Worm (Caenorhabditis elegans) whole organism, late embryonic: ENCODE data around the gene cyp-33C9.
"Not testable (repeated sequence)": the region's sequence is repeated elsewhere in the genome, so short reads cannot be mapped to it uniquely, and the experiment has no call there.

Experiments
- F13H6.1 ChIP-seq: sonication (generic microtip); optimal IDR thresholded peaks from 2 replicates; lab custom pipeline; 2016; ENCODE audit warnings: missing genetic modification characterization, missing compliant biosample characterization
- K02D7.2 ChIP-seq: sonication (generic microtip); optimal IDR thresholded peaks from 2 replicates; lab custom pipeline; 2017; ENCODE audit warnings: mild to moderate bottlenecking, missing genetic modification characterization, missing compliant biosample characterization
- K09A11.1 ChIP-seq: sonication (generic microtip); optimal IDR thresholded peaks from 2 replicates; lab custom pipeline; 2017; ENCODE audit warnings: antibody characterized with exemption, mild to moderate bottlenecking, missing genetic modification characterization, missing compliant biosample characterization; ENCODE audit not compliant: insufficient read depth
- T23F11.4 ChIP-seq: fragments of 200-800 bp; sonication (Bioruptor generic); optimal IDR thresholded peaks from 2 replicates; lab custom pipeline; 2018; ENCODE audit warnings: mild to moderate bottlenecking, missing genetic modification characterization, missing compliant biosample characterization
- Y22D7AL.16 ChIP-seq: sonication (generic microtip); optimal IDR thresholded peaks from 2 replicates; lab custom pipeline; 2016; ENCODE audit warnings: missing genetic modification characterization, missing compliant biosample characterization
- ahr-1 ChIP-seq: sonication (generic microtip); optimal IDR thresholded peaks from 2 replicates; lab custom pipeline; 2016; ENCODE audit warnings: missing genetic modification characterization, missing compliant biosample characterization
- ama-1 ChIP-seq: fragments of 150-350 bp; optimal IDR thresholded peaks from 2 replicates; lab custom pipeline; 2014
- ceh-24 ChIP-seq: sonication (generic microtip); optimal IDR thresholded peaks from 2 replicates; lab custom pipeline; 2016; ENCODE audit warnings: mild to moderate bottlenecking, missing genetic modification characterization, missing compliant biosample characterization
- ceh-30 ChIP-seq: fragments of 150-350 bp; optimal IDR thresholded peaks from 2 replicates; lab custom pipeline; 2014; ENCODE audit warnings: missing biosample characterization, missing genetic modification characterization
- ceh-31 ChIP-seq: sonication (generic microtip); optimal IDR thresholded peaks from 2 replicates; lab custom pipeline; 2016; ENCODE audit warnings: missing genetic modification characterization, missing compliant biosample characterization
- ceh-34 ChIP-seq: sonication (generic microtip); optimal IDR thresholded peaks from 2 replicates; lab custom pipeline; 2016; ENCODE audit warnings: mild to moderate bottlenecking, missing genetic modification characterization, missing compliant biosample characterization
- ceh-45 ChIP-seq: fragments of 200-800 bp; sonication (Bioruptor generic); IDR thresholded peaks from 2 replicates; pipeline ENCODE4 v1.3.6; 2022; ENCODE audit warnings: missing genetic modification reagents, missing genetic modification characterization, missing compliant biosample characterization
- ceh-48 ChIP-seq: sonication (generic microtip); optimal IDR thresholded peaks from 2 replicates; lab custom pipeline; 2016; ENCODE audit warnings: missing genetic modification characterization, inconsistent platforms, missing compliant biosample characterization
- ceh-6 ChIP-seq: fragments of 200-800 bp; sonication (Bioruptor generic); optimal IDR thresholded peaks from 2 replicates; lab custom pipeline; 2018; ENCODE audit warnings: mild to moderate bottlenecking, missing genetic modification characterization, missing compliant biosample characterization
- ceh-9 ChIP-seq: sonication (generic microtip); optimal IDR thresholded peaks from 2 replicates; lab custom pipeline; 2016; ENCODE audit warnings: mild to moderate bottlenecking, missing genetic modification characterization, inconsistent platforms, missing compliant biosample characterization
- che-1 ChIP-seq: sonication (generic microtip); optimal IDR thresholded peaks from 2 replicates; lab custom pipeline; 2016; ENCODE audit warnings: mild to moderate bottlenecking, missing genetic modification characterization, missing compliant biosample characterization
- elt-2 ChIP-seq: sonication (generic microtip); optimal IDR thresholded peaks from 2 replicates; lab custom pipeline; 2016; ENCODE audit warnings: missing genetic modification reagents, missing genetic modification characterization, missing compliant biosample characterization
- elt-4 ChIP-seq: sonication (generic microtip); optimal IDR thresholded peaks from 2 replicates; lab custom pipeline; 2016; ENCODE audit warnings: missing genetic modification characterization, missing compliant biosample characterization
- fax-1 ChIP-seq: sonication (generic microtip); optimal IDR thresholded peaks from 2 replicates; lab custom pipeline; 2016; ENCODE audit warnings: missing genotype, missing genetic modification characterization, missing compliant biosample characterization
- fkh-10 ChIP-seq: fragments of 150-350 bp; optimal IDR thresholded peaks from 2 replicates; lab custom pipeline; 2014; ENCODE audit warnings: missing biosample characterization, missing genetic modification reagents, missing genetic modification characterization
- hlh-13 ChIP-seq: fragments of 200-800 bp; sonication (Bioruptor generic); optimal IDR thresholded peaks from 2 replicates; lab custom pipeline; 2018; ENCODE audit warnings: mild to moderate bottlenecking, missing genetic modification characterization, missing compliant biosample characterization
- hlh-15 ChIP-seq: sonication (generic microtip); optimal IDR thresholded peaks from 2 replicates; lab custom pipeline; 2016; ENCODE audit warnings: missing genetic modification characterization, missing compliant biosample characterization
- hlh-6 ChIP-seq: sonication (generic microtip); optimal IDR thresholded peaks from 2 replicates; lab custom pipeline; 2016; ENCODE audit warnings: missing genotype, missing genetic modification characterization, missing compliant biosample characterization
- hlh-8 ChIP-seq: sonication (generic microtip); optimal IDR thresholded peaks from 2 replicates; lab custom pipeline; 2016; ENCODE audit warnings: missing genotype, missing genetic modification characterization, missing compliant biosample characterization
- lin-11 ChIP-seq: fragments of 200-800 bp; sonication (Bioruptor generic); optimal IDR thresholded peaks from 2 replicates; lab custom pipeline; 2018; ENCODE audit warnings: mild to moderate bottlenecking, missing genetic modification characterization, missing compliant biosample characterization
- madf-2 ChIP-seq: sonication (generic microtip); optimal IDR thresholded peaks from 2 replicates; lab custom pipeline; 2017; ENCODE audit warnings: missing genetic modification characterization, missing compliant biosample characterization
- nhr-11 ChIP-seq: fragments of 150-350 bp; optimal IDR thresholded peaks from 2 replicates; lab custom pipeline; 2014; ENCODE audit warnings: missing biosample characterization, missing genetic modification characterization
- odd-2 ChIP-seq: sonication (generic microtip); optimal IDR thresholded peaks from 2 replicates; lab custom pipeline; 2017; ENCODE audit warnings: antibody characterized with exemption, mild to moderate bottlenecking, missing genetic modification characterization, missing compliant biosample characterization
- pat-9 ChIP-seq: fragments of 200-800 bp; sonication (Bioruptor generic); optimal IDR thresholded peaks from 2 replicates; lab custom pipeline; 2018; ENCODE audit warnings: mild to moderate bottlenecking, missing genetic modification characterization, moderate library complexity, missing compliant biosample characterization
- pax-1 ChIP-seq: fragments of 150-350 bp; optimal IDR thresholded peaks from 2 replicates; lab custom pipeline; 2014; ENCODE audit warnings: missing biosample characterization, missing genetic modification characterization
- pha-2 ChIP-seq: sonication (generic microtip); optimal IDR thresholded peaks from 2 replicates; lab custom pipeline; 2017; ENCODE audit warnings: mild to moderate bottlenecking, missing genetic modification characterization, missing compliant biosample characterization
- pha-4 ChIP-seq: fragments of 150-350 bp; optimal IDR thresholded peaks from 2 replicates; lab custom pipeline; 2018; ENCODE audit warnings: missing biosample characterization, missing genetic modification reagents, missing genetic modification characterization
- pros-1 ChIP-seq: fragments of 150-350 bp; optimal IDR thresholded peaks from 2 replicates; lab custom pipeline; 2014; ENCODE audit warnings: missing biosample characterization, missing genetic modification reagents, missing genetic modification characterization
- ref-2 ChIP-seq: sonication (generic microtip); optimal IDR thresholded peaks from 2 replicates; lab custom pipeline; 2016; ENCODE audit warnings: missing genetic modification characterization, missing compliant biosample characterization
- rnt-1 ChIP-seq: sonication (generic microtip); optimal IDR thresholded peaks from 2 replicates; lab custom pipeline; 2016; ENCODE audit warnings: missing genetic modification characterization, missing compliant biosample characterization
- sdc-2 ChIP-seq: sonication (generic microtip); optimal IDR thresholded peaks from 2 replicates; lab custom pipeline; 2016; ENCODE audit warnings: missing genotype, missing genetic modification characterization, missing compliant biosample characterization
- sox-2 ChIP-seq: fragments of 200-800 bp; sonication (Bioruptor generic); IDR thresholded peaks from 2 replicates; pipeline ENCODE4 v1.3.6; 2022; ENCODE audit warnings: missing genetic modification reagents, missing genetic modification characterization, missing compliant biosample characterization
- syd-9 ChIP-seq: sonication (generic microtip); optimal IDR thresholded peaks from 2 replicates; lab custom pipeline; 2016; ENCODE audit warnings: mild to moderate bottlenecking, missing genetic modification characterization, moderate library complexity, missing compliant biosample characterization
- tbx-7 ChIP-seq: sonication (generic microtip); optimal IDR thresholded peaks from 2 replicates; lab custom pipeline; 2016; ENCODE audit warnings: missing genotype, missing genetic modification characterization, missing compliant biosample characterization
- ttx-3 ChIP-seq: sonication (generic microtip); optimal IDR thresholded peaks from 2 replicates; lab custom pipeline; 2016; ENCODE audit warnings: missing genetic modification reagents, missing genetic modification characterization, missing compliant biosample characterization
- unc-55 ChIP-seq: sonication (generic microtip); optimal IDR thresholded peaks from 2 replicates; lab custom pipeline; 2017; ENCODE audit warnings: missing biosample characterization, missing genetic modification reagents, missing genetic modification characterization

Gene cyp-33C9

DNA sequence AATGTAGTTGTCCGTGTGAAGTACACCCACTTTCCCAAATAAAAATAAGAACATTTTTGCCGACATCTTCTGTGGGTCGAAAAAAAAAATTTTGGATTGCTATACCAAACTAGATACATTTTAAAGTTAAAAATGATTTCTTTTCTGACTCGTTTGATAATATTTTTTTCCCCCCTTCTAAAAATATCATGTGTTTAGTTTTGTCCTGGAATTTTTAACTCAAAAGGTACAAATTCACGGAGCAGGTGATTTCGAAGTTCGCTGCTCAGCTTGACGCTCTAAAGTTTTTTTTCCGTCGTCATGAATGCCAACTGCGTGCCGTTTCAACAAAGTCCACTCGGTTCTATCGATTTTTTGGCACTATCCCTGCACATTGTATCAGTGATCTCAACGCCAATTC, 28.4 kb downstream of the cyp-33C9 start, which contains the start of gene srh-185:
Gene srh-185, plus strand, starts transcription at position 301 of the 400 bp plus-strand sequence.
- TF ChIP-seq pat-9 (tag; lab: Kevin White, UChicago) (no peak), ceh-9 (tag; lab: Kevin White, UChicago) (no peak), ahr-1 (tag; lab: Kevin White, UChicago) (no peak), syd-9 (tag; lab: Kevin White, UChicago) (no peak), rnt-1 (tag; lab: Kevin White, UChicago) (no peak), lin-11 (tag; lab: Kevin White, UChicago) (no peak), ceh-45 (GFP tag; lab: Robert Waterston, UW) (no peak), ref-2 (no peak), F13H6.1 (tag; lab: Kevin White, UChicago) (no peak), ceh-6 (GFP tag; lab: Kevin White, UChicago) (no peak), pha-4 (tag; lab: Kevin White, UChicago) (no peak), ceh-31 (no peak), hlh-13 (GFP tag; lab: Kevin White, UChicago) (no peak), unc-55 (GFP tag; lab: Kevin White, UChicago) (no peak)

DNA sequence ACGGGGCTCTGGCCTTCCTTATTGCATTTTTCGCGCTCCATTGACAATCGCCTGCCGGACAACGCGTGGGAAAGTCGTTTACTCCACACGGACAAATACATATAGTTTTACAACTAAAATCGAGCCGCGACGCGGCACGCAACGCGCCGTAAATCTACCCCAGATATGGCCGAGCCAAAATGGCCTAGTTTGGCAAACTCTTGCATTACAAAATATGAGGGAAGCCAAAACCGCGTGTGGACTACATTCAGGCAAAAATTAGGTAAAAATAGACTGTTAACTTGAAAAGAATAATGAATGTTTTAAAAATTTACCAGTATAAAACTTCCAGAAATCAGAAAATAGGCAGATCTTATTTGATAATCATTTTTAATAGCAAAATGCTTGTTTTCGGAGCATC, 29.9 kb downstream of the cyp-33C9 start, which contains the start of gene srt-16:
Gene srt-16, minus strand, starts transcription at position 101 of the 400 bp plus-strand sequence.
- TF ChIP-seq ceh-34 (tag; lab: Kevin White, UChicago); ceh-45 (GFP tag; lab: Robert Waterston, UW); K02D7.2 (tag; lab: Kevin White, UChicago): not testable (repeated sequence)
- TF ChIP-seq, all 69 proteins: peak for 0; not testable (repeated sequence) for 69

DNA sequence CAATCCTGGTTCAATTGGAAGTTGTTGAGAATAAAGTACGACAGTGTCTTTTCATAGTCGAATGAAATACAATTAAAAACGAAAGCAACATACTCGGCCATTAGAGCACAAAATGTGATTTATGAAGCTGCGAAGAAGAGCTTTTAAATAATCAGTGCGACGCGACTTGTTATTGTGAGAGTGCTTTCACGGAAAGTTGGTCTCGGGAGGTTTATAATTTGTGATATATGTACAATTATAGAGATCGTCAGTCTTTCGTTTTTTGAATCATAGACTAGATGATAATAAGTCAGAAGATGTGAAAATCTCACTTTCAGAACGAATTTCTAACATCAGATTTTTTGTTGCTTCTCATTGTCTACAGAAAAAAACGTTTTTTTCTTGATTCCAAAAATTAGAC, 32.3 kb downstream of the cyp-33C9 start, which contains the start of gene srt-15:
Gene srt-15, minus strand, starts transcription at position 101 of the 400 bp plus-strand sequence.
- TF ChIP-seq odd-2: no peak
- TF ChIP-seq ceh-24: no peak
- TF ChIP-seq ceh-30 (tag; lab: Kevin White, UChicago): no peak
- TF ChIP-seq hlh-13 (GFP tag; lab: Kevin White, UChicago): no peak
- TF ChIP-seq pros-1: no peak
- no peak for TF ChIP-seq ama-1 (lab: Kevin White, UChicago)
- no peak for TF ChIP-seq madf-2 (tag; lab: Kevin White, UChicago)
- TF ChIP-seq K09A11.1: no peak
- no peak for TF ChIP-seq ttx-3
- TF ChIP-seq hlh-8 (tag; lab: Kevin White, UChicago): no peak
- no peak for TF ChIP-seq pax-1
- TF ChIP-seq pha-2: no peak
- no peak for TF ChIP-seq T23F11.4 (GFP tag; lab: Kevin White, UChicago)
- TF ChIP-seq tbx-7 (tag; lab: Kevin White, UChicago): no peak
- no peak for TF ChIP-seq che-1
- no peak for TF ChIP-seq sox-2 (GFP tag; lab: Robert Waterston, UW)
- TF ChIP-seq unc-55 (GFP tag; lab: Kevin White, UChicago): no peak
- no peak for TF ChIP-seq elt-2 (tag; lab: Kevin White, UChicago)
- TF ChIP-seq sdc-2: no peak

DNA sequence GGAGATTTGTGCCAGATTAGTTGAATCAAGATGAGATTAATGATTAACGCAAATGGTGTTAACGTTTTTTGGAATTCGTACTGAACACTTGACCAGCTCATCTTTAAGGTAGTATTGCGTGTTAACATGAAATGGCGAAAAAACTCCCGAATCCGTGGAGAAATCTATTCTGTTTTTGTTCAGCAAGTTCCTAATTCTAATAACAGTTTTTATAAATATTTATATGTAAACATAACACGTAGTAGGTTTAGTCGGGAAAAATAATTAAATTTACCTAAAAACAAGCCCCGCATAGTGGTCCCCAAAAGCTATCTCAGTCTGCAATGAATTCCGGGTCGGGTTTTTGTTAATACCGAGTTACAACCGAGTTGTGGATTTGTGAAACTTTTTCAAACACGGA, 35.4 kb downstream of the cyp-33C9 start, which contains the start of gene str-244:
Gene str-244, minus strand, starts transcription at position 101 of the 400 bp plus-strand sequence.
- no peak for TF ChIP-seq nhr-11 (tag; lab: Kevin White, UChicago)
- no peak for TF ChIP-seq lin-11 (tag; lab: Kevin White, UChicago)
- TF ChIP-seq hlh-15 (tag; lab: Kevin White, UChicago): no peak
- TF ChIP-seq hlh-6 (tag; lab: Kevin White, UChicago): no peak
- TF ChIP-seq ahr-1 (tag; lab: Kevin White, UChicago): no peak
- no peak for TF ChIP-seq K02D7.2 (tag; lab: Kevin White, UChicago)
- TF ChIP-seq Y22D7AL.16 (tag; lab: Kevin White, UChicago): no peak
- no peak for TF ChIP-seq elt-4 (tag; lab: Kevin White, UChicago)
- no peak for TF ChIP-seq pha-4 (tag; lab: Kevin White, UChicago)
- no peak for TF ChIP-seq fax-1
- no peak for TF ChIP-seq ceh-48 (tag; lab: Kevin White, UChicago)
- TF ChIP-seq fkh-10 (GFP tag; lab: Kevin White, UChicago): no peak
- TF ChIP-seq ceh-24: no peak
- TF ChIP-seq, all 69 proteins: peak for 0
